Worm (Caenorhabditis elegans): ENCODE measurements around the gene pdcd-2.
A peak's percentile ranks its signal among the peaks of the same experiment; 100 is the strongest.

pdcd-2 gene

DNA sequence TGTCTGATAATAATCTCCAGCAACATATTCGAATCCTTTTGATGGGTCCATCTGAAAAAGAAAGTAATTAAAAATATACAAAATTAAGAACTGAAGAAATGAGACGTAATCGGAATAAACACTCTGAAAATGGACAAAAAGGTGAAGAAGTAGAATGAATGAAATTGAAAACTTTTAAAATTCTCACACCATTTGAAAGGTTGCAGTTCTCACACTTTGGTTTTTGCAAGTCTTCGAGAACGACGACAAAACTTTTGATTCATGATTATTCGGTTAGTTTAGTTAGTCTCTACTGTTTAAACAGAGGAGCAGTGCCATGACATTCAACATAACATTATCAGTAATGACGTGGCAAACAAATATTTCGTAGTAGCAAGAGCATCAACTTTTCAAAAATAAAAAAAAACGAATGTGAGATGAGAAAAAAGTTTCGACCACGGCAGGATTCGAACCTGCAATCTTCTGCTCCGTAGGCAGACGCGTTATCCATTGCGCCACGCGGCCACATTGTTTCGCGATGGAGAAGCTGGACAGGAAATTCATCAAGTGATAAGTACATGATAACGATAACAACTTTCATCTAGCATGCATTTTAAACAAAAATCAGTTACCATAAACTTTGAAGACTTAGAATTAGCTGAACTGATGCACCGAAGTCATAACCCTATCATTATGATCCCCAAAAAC is 32.2 kb upstream of the pdcd-2 start, which contains the start of gene ceh-43:
TSS of gene ceh-43 (minus strand) at position 51 of the 687 bp plus-strand sequence.
- no peak for TF ChIP-seq cog-1 (tag; optimal IDR thresholded peaks at IDR 0.05)
- TF ChIP-seq klf-2 (GFP tag; conservative IDR thresholded peaks at IDR 0.05), result no peak
- TF ChIP-seq med-1 (GFP tag; optimal IDR thresholded peaks at IDR 0.05; ENCODE audit: insufficient read depth), result no peak
- no peak for TF ChIP-seq ref-1 (GFP tag; conservative IDR thresholded peaks at IDR 0.05)
- no peak for TF ChIP-seq T22C8.4 (GFP tag; IDR thresholded peaks at IDR 0.05)
- no peak for TF ChIP-seq tab-1 (GFP tag; IDR thresholded peaks at IDR 0.05)

DNA sequence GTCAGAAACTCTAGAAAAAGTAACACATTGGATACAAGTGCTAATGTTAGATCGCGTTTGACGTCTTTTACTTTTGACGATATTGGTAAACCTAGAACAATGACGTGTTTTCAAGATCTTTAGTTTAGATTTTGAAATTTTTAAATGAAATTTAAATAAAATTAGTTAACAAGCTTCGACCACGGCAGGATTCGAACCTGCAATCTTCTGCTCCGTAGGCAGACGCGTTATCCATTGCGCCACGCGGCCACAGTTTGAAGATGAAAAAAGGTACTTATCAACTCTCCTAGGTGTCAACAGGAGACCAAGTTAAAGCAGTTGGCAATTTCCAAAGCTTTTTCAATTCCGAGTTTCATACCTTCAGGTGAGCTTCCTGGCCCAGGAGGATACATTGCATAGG is 31.5 kb upstream of the pdcd-2 start:
- TF ChIP-seq flt-1 (GFP tag; IDR thresholded peaks at IDR 0.05) (no peak), T22C8.4 (GFP tag; IDR thresholded peaks at IDR 0.05) (no peak)

DNA sequence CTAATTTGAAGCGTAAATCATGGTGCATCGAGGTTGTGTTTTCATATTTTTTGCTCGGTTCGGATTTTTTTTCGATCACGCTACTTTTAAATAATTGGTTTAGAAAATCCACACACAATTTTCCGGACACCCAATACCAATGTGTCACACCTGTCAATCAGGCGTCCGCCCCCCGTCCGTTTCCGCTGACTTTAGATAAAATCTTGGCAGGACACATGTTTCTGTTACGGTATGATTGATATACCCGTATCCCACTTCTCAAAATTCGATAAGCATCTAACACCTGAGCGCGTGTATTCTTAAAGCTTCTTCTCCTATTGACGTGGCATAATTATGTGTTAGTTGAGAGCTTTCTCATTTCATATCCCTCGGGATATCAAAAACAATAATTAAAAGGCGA is 30.2 kb upstream of the pdcd-2 start:
- TF ChIP-seq ztf-23 (GFP tag; IDR thresholded peaks at IDR 0.05), result no peak
- TF ChIP-seq ztf-29 (GFP tag; IDR thresholded peaks at IDR 0.05), result no peak
- TF ChIP-seq klf-2 (GFP tag; conservative IDR thresholded peaks at IDR 0.05), result no peak
- TF ChIP-seq ref-1 (GFP tag; conservative IDR thresholded peaks at IDR 0.05), result no peak
- no peak for TF ChIP-seq med-1 (GFP tag; optimal IDR thresholded peaks at IDR 0.05; ENCODE audit: insufficient read depth)
- no peak for TF ChIP-seq tab-1 (GFP tag; IDR thresholded peaks at IDR 0.05)
- TF ChIP-seq T22C8.4 (GFP tag; IDR thresholded peaks at IDR 0.05), result no peak

DNA sequence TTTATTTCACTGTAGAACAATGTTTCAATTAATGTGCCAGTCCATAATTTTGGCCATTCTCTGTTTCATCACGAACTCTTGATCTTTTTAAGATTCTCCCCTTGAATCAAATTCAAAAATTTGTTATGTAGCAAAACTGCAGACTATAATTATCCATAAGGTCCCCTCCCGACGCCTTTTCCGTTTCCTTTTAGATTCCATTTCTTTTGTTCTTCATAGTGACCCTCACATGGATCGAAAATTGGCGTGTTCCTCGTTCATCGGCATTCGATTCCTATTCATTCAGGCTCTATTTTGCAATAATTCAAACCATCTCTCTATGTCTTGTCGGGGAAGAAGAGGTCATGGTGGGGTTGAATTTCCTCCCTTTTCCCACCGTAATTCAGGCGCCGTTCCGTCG is 26.6 kb upstream of the pdcd-2 start:
- TF ChIP-seq cog-1 (tag; optimal IDR thresholded peaks at IDR 0.05) (no peak), ref-1 (GFP tag; conservative IDR thresholded peaks at IDR 0.05) (no peak), flt-1 (GFP tag; IDR thresholded peaks at IDR 0.05) (no peak), ztf-29 (GFP tag; IDR thresholded peaks at IDR 0.05) (no peak), tab-1 (GFP tag; IDR thresholded peaks at IDR 0.05) (no peak), T22C8.4 (GFP tag; IDR thresholded peaks at IDR 0.05) (no peak), med-1 (GFP tag; optimal IDR thresholded peaks at IDR 0.05; ENCODE audit: insufficient read depth) (no peak), klf-2 (GFP tag; conservative IDR thresholded peaks at IDR 0.05) (no peak), ztf-23 (GFP tag; IDR thresholded peaks at IDR 0.05) (no peak)

DNA sequence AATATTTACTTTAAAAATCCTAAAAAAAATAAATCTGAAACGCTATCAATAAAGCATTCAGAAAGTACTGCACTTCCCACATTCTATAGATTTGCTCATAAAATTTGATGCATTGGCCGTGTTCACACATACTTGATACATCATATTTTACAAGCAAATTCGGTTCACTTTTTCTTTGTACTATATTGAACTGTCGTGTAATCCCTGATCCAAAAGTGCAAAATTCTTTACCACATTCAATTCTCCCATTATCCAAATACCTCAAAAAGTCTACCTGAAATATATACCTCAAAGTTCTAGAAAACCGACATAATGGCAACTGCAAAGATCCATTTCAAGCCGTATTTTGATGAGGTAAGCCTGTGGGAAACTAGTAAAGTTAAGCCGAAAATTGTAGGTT is 23.9 kb upstream of the pdcd-2 start, which contains the start of gene nex-3:
TSS of gene nex-3 (plus strand) at position 301 of the 400 bp plus-strand sequence.
- no peak for TF ChIP-seq flt-1 (GFP tag; IDR thresholded peaks at IDR 0.05)
- TF ChIP-seq ztf-29 (GFP tag; IDR thresholded peaks at IDR 0.05), result no peak
- no peak for TF ChIP-seq ztf-23 (GFP tag; IDR thresholded peaks at IDR 0.05)

DNA sequence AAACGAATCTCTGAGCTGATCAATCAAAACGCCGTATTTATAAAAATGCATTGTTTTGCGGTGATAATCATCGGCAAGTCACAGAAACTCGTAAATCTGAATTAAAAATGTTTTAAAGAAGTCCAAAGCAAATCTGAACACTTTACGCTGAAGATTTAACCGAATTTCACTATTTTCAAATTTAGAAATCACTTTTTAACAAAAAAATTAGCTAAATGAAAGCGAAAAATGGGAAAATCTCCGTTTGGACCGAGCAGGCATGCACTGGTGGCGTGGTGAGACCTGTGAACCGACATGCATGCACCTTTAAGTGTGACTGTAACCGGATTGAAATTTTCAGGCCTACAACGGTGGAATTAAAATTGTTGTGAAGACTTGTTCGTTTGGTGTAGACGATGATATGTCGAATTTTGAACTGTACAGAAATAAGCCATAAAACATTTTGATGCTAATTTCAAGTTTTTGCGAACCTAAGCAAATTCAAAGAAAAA is 21.7 kb upstream of the pdcd-2 start, which contains the start of gene C28A5.2:
TSS of gene C28A5.2 (minus strand) at position 51 of the 491 bp plus-strand sequence.
- TF ChIP-seq ztf-23 (GFP tag; IDR thresholded peaks at IDR 0.05) (no peak), T22C8.4 (GFP tag; IDR thresholded peaks at IDR 0.05) (no peak), cog-1 (tag; optimal IDR thresholded peaks at IDR 0.05) (no peak), tab-1 (GFP tag; IDR thresholded peaks at IDR 0.05) (no peak), flt-1 (GFP tag; IDR thresholded peaks at IDR 0.05) (no peak), med-1 (GFP tag; optimal IDR thresholded peaks at IDR 0.05; ENCODE audit: insufficient read depth) (no peak), klf-2 (GFP tag; conservative IDR thresholded peaks at IDR 0.05) (no peak)

DNA sequence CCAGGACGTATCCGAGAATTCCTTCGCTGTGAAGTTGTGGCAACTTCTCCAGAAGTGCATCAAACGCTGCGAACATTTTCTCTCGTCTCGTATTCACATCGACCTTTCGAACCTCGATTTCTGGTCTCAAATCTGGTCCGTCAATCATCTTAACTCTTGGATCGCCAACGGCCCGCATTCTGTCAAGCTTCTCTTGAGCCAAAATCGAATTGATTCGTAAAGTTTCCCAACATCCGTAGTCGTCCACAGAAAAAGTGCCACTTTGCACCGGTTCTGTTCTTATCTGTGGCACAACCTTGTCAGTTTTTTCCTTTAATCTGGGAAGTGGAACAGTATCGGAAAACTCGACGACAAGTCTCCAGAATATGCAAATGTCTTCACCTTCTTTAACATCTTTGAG is 17.4 kb upstream of the pdcd-2 start:
- no peak for TF ChIP-seq tab-1 (GFP tag; IDR thresholded peaks at IDR 0.05)
- no peak for TF ChIP-seq klf-2 (GFP tag; conservative IDR thresholded peaks at IDR 0.05)
- no peak for TF ChIP-seq T22C8.4 (GFP tag; IDR thresholded peaks at IDR 0.05)
- TF ChIP-seq ztf-29 (GFP tag; IDR thresholded peaks at IDR 0.05), result no peak
- TF ChIP-seq flt-1 (GFP tag; IDR thresholded peaks at IDR 0.05), result no peak
- TF ChIP-seq cog-1 (tag; optimal IDR thresholded peaks at IDR 0.05), result no peak
- TF ChIP-seq ref-1 (GFP tag; conservative IDR thresholded peaks at IDR 0.05), result no peak
- no peak for TF ChIP-seq med-1 (GFP tag; optimal IDR thresholded peaks at IDR 0.05; ENCODE audit: insufficient read depth)
- no peak for TF ChIP-seq ztf-23 (GFP tag; IDR thresholded peaks at IDR 0.05)

DNA sequence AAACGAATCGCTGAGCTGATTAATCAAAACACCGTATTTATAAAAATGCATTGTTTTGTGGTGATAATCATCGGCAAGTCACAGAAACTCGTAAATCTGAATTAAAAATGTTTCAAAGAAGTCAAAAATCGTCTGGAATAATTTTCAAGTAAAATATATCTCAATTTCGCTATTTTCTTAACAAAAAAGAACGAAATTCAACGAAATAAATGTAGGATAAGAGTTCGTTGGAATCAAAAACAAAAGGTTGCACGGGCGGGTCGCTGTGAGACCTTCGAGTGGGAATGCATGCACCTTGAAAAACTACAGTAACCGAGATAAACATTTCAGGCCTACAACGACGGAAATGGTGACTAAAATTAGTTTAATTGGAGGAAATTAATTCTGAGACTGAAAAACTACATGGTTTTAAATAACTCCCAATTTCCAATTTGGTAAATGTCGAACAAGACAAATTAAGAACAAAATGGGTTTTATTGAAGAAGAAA is 16.5 kb upstream of the pdcd-2 start, which contains the start of gene C28A5.1:
TSS of gene C28A5.1 (minus strand) at position 51 of the 488 bp plus-strand sequence.
- TF ChIP-seq med-1 (GFP tag; optimal IDR thresholded peaks at IDR 0.05; ENCODE audit: insufficient read depth), result no peak
- TF ChIP-seq ztf-23 (GFP tag; IDR thresholded peaks at IDR 0.05), result no peak
- no peak for TF ChIP-seq ref-1 (GFP tag; conservative IDR thresholded peaks at IDR 0.05)
- TF ChIP-seq tab-1 (GFP tag; IDR thresholded peaks at IDR 0.05), result no peak
- TF ChIP-seq T22C8.4 (GFP tag; IDR thresholded peaks at IDR 0.05), result no peak
- no peak for TF ChIP-seq flt-1 (GFP tag; IDR thresholded peaks at IDR 0.05)
- TF ChIP-seq cog-1 (tag; optimal IDR thresholded peaks at IDR 0.05), result no peak
- TF ChIP-seq klf-2 (GFP tag; conservative IDR thresholded peaks at IDR 0.05), result no peak
- TF ChIP-seq ztf-29 (GFP tag; IDR thresholded peaks at IDR 0.05), result no peak

DNA sequence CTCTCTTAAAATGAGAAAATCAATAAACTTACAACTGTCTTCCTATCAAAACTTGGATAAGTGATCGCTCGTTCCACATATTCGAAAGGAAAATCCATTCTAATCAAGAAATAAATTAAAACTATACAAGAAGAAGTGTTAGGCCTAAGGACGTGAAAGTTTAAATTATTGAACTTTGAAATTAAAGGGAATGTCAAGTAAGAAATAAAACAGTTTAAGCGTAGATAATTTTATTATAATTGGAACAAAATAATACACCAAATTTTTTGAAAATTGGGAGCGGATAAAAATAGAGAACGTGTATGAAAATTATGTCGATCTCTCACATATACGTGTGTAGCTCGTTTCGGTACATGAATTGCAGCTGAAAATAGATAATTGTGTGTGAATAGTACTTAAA is 11.5 kb upstream of the pdcd-2 start, which contains the start of gene C28A5.6:
TSS of gene C28A5.6 (minus strand) at position 101 of the 400 bp plus-strand sequence.
- TF ChIP-seq med-1 (GFP tag; optimal IDR thresholded peaks at IDR 0.05; ENCODE audit: insufficient read depth) (no peak), ref-1 (GFP tag; conservative IDR thresholded peaks at IDR 0.05) (no peak), ztf-29 (GFP tag; IDR thresholded peaks at IDR 0.05) (no peak), klf-2 (GFP tag; conservative IDR thresholded peaks at IDR 0.05) (no peak), flt-1 (GFP tag; IDR thresholded peaks at IDR 0.05) (no peak), cog-1 (tag; optimal IDR thresholded peaks at IDR 0.05) (no peak), tab-1 (GFP tag; IDR thresholded peaks at IDR 0.05) (no peak), T22C8.4 (GFP tag; IDR thresholded peaks at IDR 0.05) (no peak)

DNA sequence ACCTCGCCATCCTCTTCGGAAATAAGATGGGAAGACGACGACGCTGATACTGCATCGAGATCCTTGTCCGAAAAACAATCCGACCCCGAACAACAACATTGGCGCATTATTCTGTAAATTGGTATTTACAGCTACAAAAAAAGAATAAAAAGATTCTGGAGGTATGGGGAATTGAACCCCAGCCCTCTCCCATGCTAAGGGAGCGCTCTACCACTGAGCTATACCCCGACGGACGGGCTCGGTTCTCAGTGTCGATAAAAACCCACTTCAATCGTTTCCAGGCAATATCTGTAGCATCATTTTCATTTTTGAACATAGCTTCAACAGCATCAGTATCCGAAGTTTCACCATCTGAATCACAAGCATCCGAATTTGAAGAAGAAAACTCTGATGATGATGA is 10.9 kb upstream of the pdcd-2 start:
- peak; percentile 64 for TF ChIP-seq T22C8.4 (GFP tag; IDR thresholded peaks at IDR 0.05)
- TF ChIP-seq ztf-23 (GFP tag; IDR thresholded peaks at IDR 0.05), result peak; percentile 59; the same call in 1 of the 2 replicates
- no peak for TF ChIP-seq klf-2 (GFP tag; conservative IDR thresholded peaks at IDR 0.05)
- peak; percentile 76 for TF ChIP-seq tab-1 (GFP tag; IDR thresholded peaks at IDR 0.05)
- TF ChIP-seq ref-1 (GFP tag; conservative IDR thresholded peaks at IDR 0.05), result 0 out of 2 replicates have a peak, but pooled peaks have one; percentile 9
- no peak for TF ChIP-seq ztf-29 (GFP tag; IDR thresholded peaks at IDR 0.05)
